Worm (Caenorhabditis elegans) whole organism, L1 larva: Measurements from ENCODE around the gene crb-1.

Experiments used
- egl-27 ChIP-seq, 2 experiments: fragments of 150-350 bp in 1 of 2; sonication (generic microtip); optimal IDR thresholded peaks; 3 replicates each; lab custom pipeline; 2017 to 2018; ENCODE audit warnings: missing biosample characterization in 2 of 2, missing genetic modification characterization in 2 of 2, missing genetic modification reagents in 2 of 2
- nhr-76 ChIP-seq: sonication (generic microtip); optimal IDR thresholded peaks from 2 replicates; lab custom pipeline; 2017; ENCODE audit warnings: missing biosample characterization, missing genetic modification characterization
- pqm-1 ChIP-seq: sonication (generic microtip); optimal IDR thresholded peaks from 3 replicates; lab custom pipeline; 2017; ENCODE audit warnings: missing biosample characterization, missing genetic modification characterization
- sup-37 ChIP-seq: fragments of 200-800 bp; sonication (Bioruptor generic); optimal IDR thresholded peaks from 2 replicates; lab custom pipeline; 2018; ENCODE audit warnings: mild to moderate bottlenecking, missing genetic modification characterization, missing compliant biosample characterization

DNA sequence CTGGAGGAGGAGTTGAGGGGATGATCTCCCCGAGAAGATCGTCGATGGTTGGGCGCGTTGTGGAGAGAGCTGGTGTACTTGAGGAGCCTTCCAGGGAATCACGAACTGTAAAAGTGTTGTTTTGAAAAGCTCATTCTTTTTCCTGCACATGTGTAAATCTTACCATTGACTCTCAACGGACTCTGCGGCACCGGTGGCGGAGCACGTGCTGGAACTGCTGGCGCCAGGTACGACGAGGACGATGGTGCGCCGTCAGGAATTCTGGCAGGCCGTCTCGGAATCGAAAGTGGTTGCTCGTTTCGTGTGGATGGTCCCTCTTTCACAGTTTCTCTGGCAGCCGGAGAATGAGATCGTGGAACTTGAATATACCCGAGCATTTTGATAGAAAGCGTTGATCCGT lies 29.5 kb downstream of the crb-1 start:
- TF ChIP-seq nhr-76 = no peak
- TF ChIP-seq egl-27 (tag; optimal IDR thresholded peaks at IDR 0.05; lab: Kevin White, UChicago) = no peak
- TF ChIP-seq pqm-1 (tag; lab: Kevin White, UChicago) = no peak
- TF ChIP-seq sup-37 = no peak
